Fruit fly (Drosophila melanogaster) Kc167 (cell line): ENCODE data around the gene CG32373.

Experiments used
- Myc ChIP-seq: fragments of >200 bp; optimal IDR thresholded peaks from 2 replicates; lab custom pipeline; 2017; ENCODE audit warnings: missing external identifiers
- Sin3A ChIP-seq: fragments of >200 bp; optimal IDR thresholded peaks from 2 replicates; lab custom pipeline; 2018; ENCODE audit warnings: missing external identifiers
- h ChIP-seq: fragments of >200 bp; optimal IDR thresholded peaks from 3 replicates; lab custom pipeline; 2018; ENCODE audit warnings: missing external identifiers
- insv ChIP-seq: fragments of >200 bp; optimal IDR thresholded peaks from 3 replicates; lab custom pipeline; 2018; ENCODE audit warnings: missing external identifiers
- psq ChIP-seq: fragments of >200 bp; optimal IDR thresholded peaks from 2 replicates; lab custom pipeline; 2017; ENCODE audit warnings: missing external identifiers
- ttk ChIP-seq: sonication (Bioruptor generic); optimal IDR thresholded peaks from 2 replicates; lab custom pipeline; 2017; ENCODE audit warnings: missing external identifiers

The CG32373 gene

DNA sequence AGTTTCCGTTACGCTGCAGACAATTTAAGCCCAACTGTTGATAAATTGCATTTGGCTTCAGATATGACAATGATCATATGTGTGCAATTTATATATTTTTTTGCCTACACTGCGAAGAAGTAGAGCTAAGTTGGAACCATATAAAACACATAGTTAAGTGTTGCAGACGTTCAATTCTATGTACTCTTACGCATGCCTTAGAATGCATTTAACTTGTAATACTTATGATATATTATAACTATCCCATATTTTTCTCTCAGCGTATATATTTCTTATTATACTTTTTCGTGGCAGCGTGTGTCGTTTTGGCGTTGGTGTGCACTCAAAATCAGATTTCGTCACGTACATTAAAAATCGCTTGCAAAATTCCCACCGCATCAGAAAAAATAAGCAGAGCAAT is 133.0 kb downstream of the CG32373 start:
- TF ChIP-seq insv (lab: Kevin White, UChicago) (no peak), psq (lab: Kevin White, UChicago) (no peak), Sin3A (lab: Kevin White, UChicago) (no peak), ttk (lab: Kevin White, UChicago) (no peak), h (lab: Kevin White, UChicago) (no peak), Myc (lab: Kevin White, UChicago) (no peak)

DNA sequence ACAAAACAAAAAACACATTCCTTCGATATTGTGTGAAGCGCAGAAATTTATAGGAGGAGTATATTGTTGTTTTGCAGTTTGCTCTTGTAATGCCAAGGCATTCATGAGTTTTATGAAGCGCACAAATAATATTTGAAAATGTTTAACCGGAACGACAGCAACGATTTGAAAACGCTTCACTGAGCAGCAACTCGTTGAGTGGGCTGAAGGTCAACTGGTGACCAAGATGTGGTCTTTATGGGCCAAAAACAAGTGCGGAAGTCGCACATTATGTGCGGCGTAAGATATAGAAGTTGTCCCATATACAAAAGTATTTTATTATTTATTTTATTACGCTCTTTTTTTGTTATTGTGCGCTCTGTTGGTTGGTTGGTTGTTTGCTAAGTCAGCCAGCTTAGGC is 135.9 kb downstream of the CG32373 start:
- no peak for TF ChIP-seq h (lab: Kevin White, UChicago)
- TF ChIP-seq ttk (lab: Kevin White, UChicago), result no peak
- TF ChIP-seq Sin3A (lab: Kevin White, UChicago), result no peak
- TF ChIP-seq insv (lab: Kevin White, UChicago), result no peak
- no peak for TF ChIP-seq psq (lab: Kevin White, UChicago)
- no peak for TF ChIP-seq Myc (lab: Kevin White, UChicago)

DNA sequence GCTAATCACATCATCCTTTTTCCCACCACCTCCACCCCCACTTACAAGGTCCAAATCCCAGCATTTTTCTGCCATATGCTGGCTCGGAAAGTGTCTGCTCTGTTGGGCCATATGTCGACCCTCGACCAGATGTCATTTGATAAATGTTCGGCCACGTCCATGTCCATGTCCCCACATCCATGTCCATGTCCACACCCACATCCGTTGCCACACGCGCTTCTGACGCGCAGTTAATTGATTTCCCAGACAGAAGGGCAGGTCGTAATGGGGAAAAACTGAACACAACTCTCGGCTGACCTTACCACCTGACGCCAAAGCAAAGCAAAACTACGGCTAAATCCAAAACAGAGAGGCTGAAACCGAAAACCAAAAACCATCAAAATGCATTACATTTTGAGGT is 136.6 kb downstream of the CG32373 start:
- TF ChIP-seq ttk (lab: Kevin White, UChicago) (no peak), Sin3A (lab: Kevin White, UChicago) (no peak), psq (lab: Kevin White, UChicago) (no peak), h (lab: Kevin White, UChicago) (no peak), insv (lab: Kevin White, UChicago) (no peak), Myc (lab: Kevin White, UChicago) (no peak)

DNA sequence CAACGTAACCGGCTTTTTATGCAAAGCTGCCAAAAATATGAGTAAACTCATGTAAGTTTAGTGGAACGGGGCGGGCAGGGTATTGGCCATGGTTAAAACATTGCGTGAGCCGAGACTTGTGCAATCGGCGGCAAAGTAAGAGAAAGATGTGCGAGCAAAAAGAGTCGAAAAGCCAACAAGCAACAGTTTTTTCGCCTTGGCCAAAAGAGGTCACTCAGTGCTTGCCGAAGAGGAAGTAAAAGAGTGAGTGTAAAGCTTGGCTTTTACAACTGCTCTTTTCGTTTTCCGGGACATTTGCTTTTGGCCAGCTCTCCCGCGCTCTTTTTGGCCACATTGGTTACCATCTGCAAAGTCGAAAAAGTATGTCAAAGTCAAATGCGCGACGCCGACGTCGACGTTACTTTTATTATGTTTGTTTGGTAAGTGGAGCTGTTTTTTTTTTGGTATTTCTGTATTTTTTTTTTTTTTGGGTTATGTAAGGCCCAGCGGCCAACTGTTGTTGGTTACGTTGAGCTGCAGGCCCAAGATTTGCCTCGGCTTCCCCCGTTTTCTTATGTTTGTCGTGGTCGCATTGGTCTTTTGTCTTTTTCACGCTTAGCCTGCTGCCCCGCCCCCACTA is 137.5 kb downstream of the CG32373 start:
- TF ChIP-seq Myc (lab: Kevin White, UChicago), result no peak
- TF ChIP-seq insv (lab: Kevin White, UChicago), result no peak
- TF ChIP-seq ttk (lab: Kevin White, UChicago), result no peak
- no peak for TF ChIP-seq h (lab: Kevin White, UChicago)

DNA sequence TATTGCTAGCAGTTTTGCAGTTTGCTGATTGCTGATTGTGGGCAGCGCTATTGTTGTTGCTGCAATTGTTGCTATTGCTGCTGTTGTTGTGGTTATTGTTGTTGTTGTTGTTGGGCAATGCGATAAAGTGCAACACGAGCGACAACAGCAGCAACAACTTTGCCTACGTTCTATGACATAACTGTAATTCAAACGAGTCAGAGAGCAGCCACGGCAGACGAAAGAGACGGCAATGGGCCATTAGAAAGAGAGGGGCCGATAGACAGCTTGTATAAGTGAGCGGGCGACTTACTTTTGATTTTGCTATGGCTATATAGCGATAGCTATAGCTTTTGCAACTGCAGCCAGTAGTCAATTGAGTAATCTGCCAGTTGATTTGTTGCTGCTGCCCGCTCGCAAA is 139.9 kb downstream of the CG32373 start:
- TF ChIP-seq psq (lab: Kevin White, UChicago) (no peak), h (lab: Kevin White, UChicago) (no peak), ttk (lab: Kevin White, UChicago) (no peak), Sin3A (lab: Kevin White, UChicago) (no peak), insv (lab: Kevin White, UChicago) (no peak), Myc (lab: Kevin White, UChicago) (no peak)

DNA sequence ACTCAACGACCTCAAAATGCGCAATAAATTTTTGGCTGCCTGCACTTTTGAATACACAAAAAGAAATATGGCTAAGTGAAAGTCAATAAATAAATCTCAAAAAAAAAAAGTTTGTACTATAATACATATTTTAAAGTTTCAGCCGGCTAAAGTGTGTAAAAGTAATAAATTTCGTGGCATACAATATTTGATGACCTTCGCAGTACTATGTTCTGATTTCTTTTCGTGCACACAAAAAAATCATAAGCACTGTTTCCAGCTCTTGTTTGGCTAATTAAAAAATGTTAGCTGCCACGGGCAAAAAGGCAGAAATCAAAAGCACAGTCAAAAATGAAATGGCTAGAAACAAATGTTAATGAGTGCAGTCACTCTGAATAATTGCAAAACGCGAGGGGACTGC is 141.9 kb downstream of the CG32373 start:
- TF ChIP-seq Myc (lab: Kevin White, UChicago), result no peak
- no peak for TF ChIP-seq Sin3A (lab: Kevin White, UChicago)
- no peak for TF ChIP-seq insv (lab: Kevin White, UChicago)
- TF ChIP-seq ttk (lab: Kevin White, UChicago), result no peak

DNA sequence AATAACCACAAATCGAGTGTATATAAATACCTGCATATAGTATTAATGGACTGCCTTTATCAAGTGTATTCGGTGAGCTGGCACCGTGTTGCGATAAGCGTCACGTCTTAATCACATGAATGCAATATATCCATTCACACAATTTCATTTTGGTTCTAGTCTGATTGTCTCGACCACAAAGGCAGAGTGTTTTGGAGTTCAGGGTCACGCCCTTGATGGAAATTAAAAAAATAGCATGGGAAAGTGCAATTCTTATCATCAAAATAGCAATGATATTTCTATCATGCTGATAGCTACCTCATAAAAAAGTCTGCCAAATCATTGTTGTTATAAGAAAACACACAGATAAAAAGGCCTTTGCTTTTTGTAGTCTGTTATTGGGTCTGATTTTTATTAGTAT is 142.4 kb downstream of the CG32373 start:
- TF ChIP-seq Sin3A (lab: Kevin White, UChicago), result no peak
- TF ChIP-seq Myc (lab: Kevin White, UChicago), result no peak
- no peak for TF ChIP-seq psq (lab: Kevin White, UChicago)
- no peak for TF ChIP-seq ttk (lab: Kevin White, UChicago)
- TF ChIP-seq insv (lab: Kevin White, UChicago), result no peak
- TF ChIP-seq h (lab: Kevin White, UChicago), result no peak

DNA sequence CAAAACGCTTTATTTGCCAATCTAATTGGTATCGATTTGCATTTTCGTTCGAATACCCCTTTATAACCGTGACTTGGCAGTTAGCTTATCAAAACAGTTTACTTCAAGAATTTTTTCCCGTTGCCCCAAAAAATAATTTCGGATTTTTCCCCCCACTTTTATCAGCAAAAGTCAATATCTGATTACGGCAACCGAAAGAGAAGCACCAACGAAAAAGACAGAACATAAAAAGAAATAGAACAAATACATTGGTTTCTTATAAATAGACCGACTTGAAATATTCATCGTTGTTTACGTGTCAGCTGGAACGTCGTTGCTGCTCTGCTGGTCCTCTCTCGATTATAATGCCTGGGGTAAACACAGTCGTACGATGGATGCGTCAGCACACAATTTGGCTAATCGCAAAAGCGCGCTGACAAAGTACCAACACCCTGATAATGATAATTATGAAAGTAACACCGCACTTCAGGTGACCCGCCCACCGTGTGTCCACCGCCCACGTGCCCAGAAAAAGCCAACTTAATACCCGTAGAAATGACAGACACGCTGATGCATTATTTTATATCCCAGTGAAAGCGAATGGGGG is 151.1 kb downstream of the CG32373 start:
- TF ChIP-seq Myc (lab: Kevin White, UChicago), result no peak
- no peak for TF ChIP-seq psq (lab: Kevin White, UChicago)

DNA sequence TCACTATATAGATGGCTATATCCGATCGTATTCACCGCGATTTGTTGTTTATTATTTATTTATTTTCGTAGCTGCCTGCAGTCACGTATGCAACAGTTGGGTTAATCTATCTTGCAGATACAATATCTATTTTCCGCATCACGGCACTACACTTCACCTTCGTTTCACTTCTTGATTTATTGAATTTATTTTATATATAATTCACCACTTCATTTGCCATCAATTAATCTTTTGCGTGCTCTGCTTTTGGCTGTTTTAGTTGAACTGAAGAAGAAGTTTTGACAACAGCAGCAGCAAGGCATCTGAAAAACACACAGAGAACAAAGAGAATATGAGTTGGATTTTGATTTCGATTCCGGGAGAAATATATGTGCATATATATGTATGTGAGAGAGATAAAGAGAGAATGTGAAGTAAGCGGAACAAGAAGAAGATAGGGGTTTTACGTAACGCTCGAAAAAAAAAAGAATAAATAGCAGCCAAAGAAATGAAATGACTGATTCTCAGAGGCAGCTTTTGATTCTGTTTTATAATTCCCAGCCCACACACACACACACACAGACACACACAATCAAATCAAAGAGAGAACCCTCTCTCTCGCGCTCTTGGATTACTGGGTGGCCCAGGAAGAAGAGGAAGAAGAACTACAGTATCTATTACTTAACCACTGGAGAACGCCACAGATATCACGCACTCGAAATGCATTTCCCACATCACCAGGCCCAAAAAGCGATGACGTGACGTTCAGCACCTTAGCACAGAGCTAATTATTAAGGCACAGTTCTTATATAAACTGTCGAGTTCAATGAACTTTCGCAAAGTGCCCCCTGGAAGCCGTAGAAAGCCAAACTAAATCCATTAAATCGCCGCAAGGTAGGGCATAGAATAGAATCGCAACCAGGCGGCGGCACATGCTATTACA is 154.3 kb downstream of the CG32373 start:
- TF ChIP-seq insv (lab: Kevin White, UChicago) (no peak), psq (lab: Kevin White, UChicago) (no peak), ttk (lab: Kevin White, UChicago) (no peak), Sin3A (lab: Kevin White, UChicago) (no peak), h (lab: Kevin White, UChicago) (no peak)

DNA sequence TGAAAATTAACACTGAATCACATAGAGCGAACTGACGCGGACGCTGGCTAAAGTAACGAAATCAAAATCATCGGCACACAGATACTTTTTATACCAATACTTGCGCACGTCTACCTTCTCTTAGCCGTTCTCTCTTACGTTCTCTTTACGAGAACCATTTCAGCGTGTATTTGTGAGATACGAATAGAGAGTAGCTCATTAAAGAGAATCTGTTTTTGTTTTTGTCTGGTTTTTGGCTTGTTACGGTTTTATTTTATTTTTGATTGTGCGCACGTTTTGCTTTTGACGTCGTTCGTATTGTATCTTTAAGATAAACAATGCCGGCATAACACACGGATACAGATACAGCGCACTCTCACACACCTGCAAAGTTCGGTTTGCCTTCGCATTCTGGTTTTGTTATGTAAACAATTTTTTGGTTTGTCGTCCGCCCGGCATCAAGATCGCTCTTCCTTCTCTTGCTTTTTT is 155.0 kb downstream of the CG32373 start:
- TF ChIP-seq Myc (lab: Kevin White, UChicago), result no peak
- TF ChIP-seq Sin3A (lab: Kevin White, UChicago), result no peak
- no peak for TF ChIP-seq insv (lab: Kevin White, UChicago)
- no peak for TF ChIP-seq h (lab: Kevin White, UChicago)
- no peak for TF ChIP-seq ttk (lab: Kevin White, UChicago)
- no peak for TF ChIP-seq psq (lab: Kevin White, UChicago)

DNA sequence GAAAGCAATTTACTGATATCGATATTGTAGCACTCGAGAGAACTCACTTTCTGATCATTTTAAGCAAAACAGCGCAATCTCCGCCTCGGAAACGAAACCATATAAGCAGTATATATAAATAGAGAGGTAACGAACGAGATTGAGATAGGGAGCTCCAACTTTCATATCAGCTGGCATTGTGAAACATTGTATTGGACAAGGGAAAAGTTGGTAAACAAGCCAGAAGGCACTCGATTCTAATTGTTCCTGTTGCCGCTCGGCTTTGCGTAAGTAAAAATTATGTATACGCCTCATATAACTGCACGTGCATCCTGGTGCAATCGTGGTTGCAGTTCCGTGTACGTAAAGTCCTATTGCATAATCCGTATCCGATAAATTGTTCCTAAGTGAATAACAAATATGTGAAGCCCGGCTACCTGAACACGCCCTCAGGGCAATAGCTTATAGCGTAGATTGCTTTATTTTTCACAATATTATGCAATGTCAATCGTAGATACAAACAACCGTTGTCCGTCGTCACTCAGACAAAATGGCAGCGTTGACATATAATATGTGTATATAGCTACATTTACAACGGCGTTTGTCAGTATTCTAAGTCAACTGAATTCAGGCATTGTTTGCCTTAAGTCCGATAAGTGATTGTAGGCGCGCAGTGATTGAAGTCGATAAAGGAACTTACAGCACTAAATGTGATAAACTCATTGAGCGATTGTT is 156.3 kb downstream of the CG32373 start:
- no peak for TF ChIP-seq insv (lab: Kevin White, UChicago)
- no peak for TF ChIP-seq ttk (lab: Kevin White, UChicago)
- TF ChIP-seq Sin3A (lab: Kevin White, UChicago), result no peak
- no peak for TF ChIP-seq h (lab: Kevin White, UChicago)
- TF ChIP-seq Myc (lab: Kevin White, UChicago), result no peak
